Fruit fly (Drosophila melanogaster): Measurements from ENCODE around the gene CG4751.
A peak's percentile ranks its signal among the peaks of the same experiment; 100 is the strongest.

CG4751 gene

DNA sequence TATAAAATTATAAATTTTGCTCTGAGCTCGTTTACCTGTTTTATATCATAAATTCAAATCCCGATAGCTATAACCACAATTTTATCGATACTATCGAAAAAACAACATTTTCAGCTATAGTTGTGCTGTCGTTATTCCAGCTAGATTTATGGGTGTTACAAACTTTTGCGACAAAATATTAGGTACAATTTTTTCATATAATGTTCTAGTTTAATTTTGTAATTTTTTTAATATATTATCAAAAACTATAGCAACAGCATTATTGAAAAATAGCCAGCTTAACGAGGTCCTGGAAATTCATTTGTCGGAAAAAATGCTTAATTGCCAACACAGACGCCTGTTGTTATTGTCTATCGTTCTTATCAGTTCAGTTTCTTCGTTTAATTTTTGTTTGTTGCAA, 39.4 kb upstream of the CG4751 start, which contains the start of gene Wdr59 (continued):
- TF ChIP-seq dm (GFP tag; optimal IDR thresholded peaks at IDR 0.05): no peak
- peak; percentile 80 for TF ChIP-seq sens (GFP tag)
- TF ChIP-seq CG12071 (GFP tag; optimal IDR thresholded peaks at IDR 0.05): no peak
- TF ChIP-seq Nf-YB (GFP tag; optimal IDR thresholded peaks at IDR 0.05): no peak
- peak; percentile 26; the same call in 1 of the 2 replicates for TF ChIP-seq vvl (GFP tag; IDR thresholded peaks at IDR 0.05)
- TF ChIP-seq jumu (GFP tag; optimal IDR thresholded peaks at IDR 0.05): no peak
- TF ChIP-seq p53 (GFP tag; optimal IDR thresholded peaks at IDR 0.05): no peak
- TF ChIP-seq CG11723 (GFP tag; optimal IDR thresholded peaks at IDR 0.05): no peak
- TF ChIP-seq CG7987 (GFP tag; optimal IDR thresholded peaks at IDR 0.05): no peak
- TF ChIP-seq CG2678 (tag; optimal IDR thresholded peaks at IDR 0.05): no peak
- peak; percentile 76 for TF ChIP-seq Doc3 (GFP tag; IDR thresholded peaks at IDR 0.05; ENCODE audit: partially characterized antibody)
- TF ChIP-seq Eip74EF (GFP tag; optimal IDR thresholded peaks at IDR 0.05): no peak
- TF ChIP-seq bowl (GFP tag; IDR thresholded peaks at IDR 0.05): no peak
- no peak for TF ChIP-seq HLH3B (GFP tag; IDR thresholded peaks at IDR 0.05)
- TF ChIP-seq E2f2 (GFP tag; IDR thresholded peaks at IDR 0.05): peak; percentile 90
- no peak for TF ChIP-seq CG7357 (GFP tag; IDR thresholded peaks at IDR 0.05)
- no peak for TF ChIP-seq jing (GFP tag; optimal IDR thresholded peaks at IDR 0.05)
- TF ChIP-seq pan (optimal IDR thresholded peaks at IDR 0.05): no peak
- peak in 1 of 2 experiments; percentile 25 for TF ChIP-seq pan (GFP tag; optimal IDR thresholded peaks at IDR 0.05 in 1 of 2, IDR thresholded peaks at IDR 0.05 in 1 of 2)
- peak; percentile 51 for TF ChIP-seq Dek (tag; optimal IDR thresholded peaks at IDR 0.05)
- peak; percentile 22; the same call in 1 of the 4 replicates for TF ChIP-seq Gug (GFP tag; IDR thresholded peaks at IDR 0.05)
- 0 out of 2 replicates have a peak, but pooled peaks have one; percentile 10 for TF ChIP-seq CG7372 (GFP tag; IDR thresholded peaks at IDR 0.05)
- TF ChIP-seq CG12942 (GFP tag; optimal IDR thresholded peaks at IDR 0.05): peak; percentile 16
- TF ChIP-seq CG11504 (tag; optimal IDR thresholded peaks at IDR 0.05): no peak
- TF ChIP-seq CG13287 (GFP tag; IDR thresholded peaks at IDR 0.05; ENCODE audit: partially characterized antibody): peak; percentile 84
- TF ChIP-seq pros (GFP tag; optimal IDR thresholded peaks at IDR 0.05): no peak
- TF ChIP-seq CG10543 (GFP tag; optimal IDR thresholded peaks at IDR 0.05): no peak
- TF ChIP-seq CG30403 (GFP tag; optimal IDR thresholded peaks at IDR 0.05): peak; percentile 59
- TF ChIP-seq HmgZ (tag; optimal IDR thresholded peaks at IDR 0.05): peak; percentile 46
- TF ChIP-seq CG8281 (tag; optimal IDR thresholded peaks at IDR 0.05): no peak
- peak in 1 of 2 experiments; percentile 25 for TF ChIP-seq crp (GFP tag; optimal IDR thresholded peaks at IDR 0.05)
- TF ChIP-seq Awh (GFP tag; IDR thresholded peaks at IDR 0.05): no peak
- no peak for TF ChIP-seq fu2 (GFP tag; optimal IDR thresholded peaks at IDR 0.05)
- no peak for TF ChIP-seq CG12299 (tag; optimal IDR thresholded peaks at IDR 0.05)
- no peak for TF ChIP-seq schlank (tag; optimal IDR thresholded peaks at IDR 0.05)
- TF ChIP-seq CG6175 (GFP tag; IDR thresholded peaks at IDR 0.05): no peak
- TF ChIP-seq CG14667 (GFP tag; IDR thresholded peaks at IDR 0.05): no peak
- TF ChIP-seq CG10654 (GFP tag; optimal IDR thresholded peaks at IDR 0.05): peak; percentile 8
- TF ChIP-seq CG10267 (tag; optimal IDR thresholded peaks at IDR 0.05): peak; percentile 69
- no peak for TF ChIP-seq Dip2 (GFP tag; IDR thresholded peaks at IDR 0.05)
- no peak for TF ChIP-seq CG10959 (GFP tag; IDR thresholded peaks at IDR 0.05)
- TF ChIP-seq eve (GFP tag; optimal IDR thresholded peaks at IDR 0.05): no peak
- peak; percentile 28 for TF ChIP-seq CG8290 (GFP tag; optimal IDR thresholded peaks at IDR 0.05)
- TF ChIP-seq CG8290 (tag; optimal IDR thresholded peaks at IDR 0.05): no peak
- no peak for TF ChIP-seq en (GFP tag; optimal IDR thresholded peaks at IDR 0.05)
- TF ChIP-seq CG9437 (GFP tag; optimal IDR thresholded peaks at IDR 0.05): no peak
- TF ChIP-seq chinmo (GFP tag; IDR thresholded peaks at IDR 0.05; ENCODE audit: partially characterized antibody): no peak
- TF ChIP-seq Hey (tag; optimal IDR thresholded peaks at IDR 0.05): no peak
- no peak for TF ChIP-seq MESR4 (GFP tag; optimal IDR thresholded peaks at IDR 0.05)
- TF ChIP-seq wek (GFP tag; optimal IDR thresholded peaks at IDR 0.05): no peak
- TF ChIP-seq btn (GFP tag; optimal IDR thresholded peaks at IDR 0.05): no peak
- TF ChIP-seq CG16779 (GFP tag; IDR thresholded peaks at IDR 0.05): no peak

Measured in whole organism, embryonic.